Worm (Caenorhabditis elegans) whole organism, L4 larva: ENCODE results near the gene Y82E9BL.5.

Experiments
- D1046.2 ChIP-seq: fragments of 200-800 bp; sonication (Bioruptor generic); IDR thresholded peaks from 2 replicates; pipeline ENCODE4 v1.3.6; 2022; ENCODE audit warnings: missing genetic modification characterization, missing compliant biosample characterization
- F26F4.8 ChIP-seq: fragments of 200-800 bp; sonication (Bioruptor generic); conservative IDR thresholded peaks from 2 replicates; pipeline ENCODE4 v1.3.6; 2022; ENCODE audit warnings: missing genetic modification characterization, missing compliant biosample characterization
- F37D6.2 ChIP-seq: sonication (generic microtip); optimal IDR thresholded peaks from 2 replicates; lab custom pipeline; 2016; ENCODE audit warnings: mild to moderate bottlenecking, missing genetic modification characterization, missing compliant biosample characterization
- F44E2.7 ChIP-seq: fragments of 200-800 bp; sonication (Bioruptor generic); IDR thresholded peaks from 2 replicates; pipeline ENCODE4 v2.1.2; 2022; ENCODE audit warnings: missing genetic modification characterization, missing compliant biosample characterization
- Y75B8A.6 ChIP-seq: fragments of 200-800 bp; sonication (Bioruptor generic); IDR thresholded peaks from 2 replicates; pipeline ENCODE4 v1.3.6; 2022; ENCODE audit warnings: missing genetic modification reagents, missing genetic modification characterization, missing compliant biosample characterization
- ZK337.2 ChIP-seq: fragments of 200-800 bp; sonication (Bioruptor generic); IDR thresholded peaks from 2 replicates; pipeline ENCODE4 v1.3.6; 2022; ENCODE audit warnings: missing genetic modification reagents, missing genetic modification characterization, missing compliant biosample characterization
- ZK546.5 ChIP-seq, 2 experiments: sonication (generic microtip); optimal IDR thresholded peaks; 2 replicates each; lab custom pipeline; 2017; ENCODE audit warnings: missing biosample characterization in 2 of 2, missing genetic modification characterization in 2 of 2
- aly-2 ChIP-seq: sonication (generic microtip); optimal IDR thresholded peaks from 2 replicates; lab custom pipeline; 2018; ENCODE audit warnings: missing biosample characterization, missing genetic modification characterization
- ama-1 ChIP-seq: fragments of 150-350 bp; optimal IDR thresholded peaks from 2 replicates; lab custom pipeline; 2014; ENCODE audit warnings: inconsistent platforms, mixed read lengths
- ceh-28 ChIP-seq: fragments of 150-350 bp; optimal IDR thresholded peaks from 2 replicates; lab custom pipeline; 2014; ENCODE audit warnings: missing biosample characterization, missing genetic modification reagents, missing genetic modification characterization
- ceh-44 ChIP-seq: fragments of 200-800 bp; sonication (Bioruptor generic); IDR thresholded peaks from 2 replicates; pipeline ENCODE4 v1.3.6; 2022; ENCODE audit warnings: missing genetic modification reagents, missing genetic modification characterization, missing compliant biosample characterization
- daf-16 ChIP-seq, 3 experiments: sonication (generic microtip); optimal IDR thresholded peaks; 2 replicates each; lab custom pipeline; 2016 to 2017; ENCODE audit warnings: missing genetic modification characterization in 3 of 3, missing genetic modification reagents in 3 of 3, mild to moderate bottlenecking in 2 of 3, missing compliant biosample characterization in 2 of 3, missing biosample characterization in 1 of 3, moderate library complexity in 1 of 3
- dmd-6 ChIP-seq: fragments of 200-800 bp; sonication (Bioruptor generic); IDR thresholded peaks from 2 replicates; pipeline ENCODE4 v1.3.6; 2022; ENCODE audit warnings: missing genetic modification reagents, missing genetic modification characterization, missing compliant biosample characterization
- dmd-9 ChIP-seq: fragments of 200-800 bp; sonication (Bioruptor generic); IDR thresholded peaks from 2 replicates; pipeline ENCODE4 v1.3.6; 2022; ENCODE audit warnings: missing genetic modification reagents, missing genetic modification characterization, missing compliant biosample characterization
- dve-1 ChIP-seq: sonication (generic microtip); optimal IDR thresholded peaks from 2 replicates; lab custom pipeline; 2017; ENCODE audit warnings: antibody characterized with exemption, mild to moderate bottlenecking, missing genetic modification characterization, missing compliant biosample characterization; ENCODE audit not compliant: insufficient read depth
- egl-43 ChIP-seq: fragments of 200-800 bp; sonication (Bioruptor generic); IDR thresholded peaks from 2 replicates; pipeline ENCODE4 v1.3.6; 2022; ENCODE audit warnings: missing genetic modification reagents, missing genetic modification characterization, missing compliant biosample characterization
- fos-1 ChIP-seq: fragments of 150-350 bp; optimal IDR thresholded peaks from 2 replicates; lab custom pipeline; 2014; ENCODE audit warnings: missing biosample characterization, missing genetic modification characterization
- gei-8 ChIP-seq: fragments of 200-800 bp; sonication (Bioruptor generic); optimal IDR thresholded peaks from 2 replicates; lab custom pipeline; 2018; ENCODE audit warnings: mild to moderate bottlenecking, missing genetic modification characterization, missing compliant biosample characterization
- hlh-11 ChIP-seq: fragments of 200-800 bp; sonication (Bioruptor generic); optimal IDR thresholded peaks from 2 replicates; lab custom pipeline; 2018; ENCODE audit warnings: mild to moderate bottlenecking, missing genetic modification characterization, missing compliant biosample characterization
- hlh-30 ChIP-seq: sonication (generic microtip); optimal IDR thresholded peaks from 2 replicates; lab custom pipeline; 2017; ENCODE audit warnings: antibody characterized with exemption, mild to moderate bottlenecking, missing genetic modification characterization, missing compliant biosample characterization; ENCODE audit not compliant: insufficient read depth
- lim-7 ChIP-seq: fragments of 200-800 bp; sonication (Bioruptor generic); IDR thresholded peaks from 2 replicates; pipeline ENCODE4 v1.3.6; 2022; ENCODE audit warnings: missing genetic modification characterization, missing compliant biosample characterization
- lin-1 ChIP-seq: fragments of 200-800 bp; sonication (Bioruptor generic); IDR thresholded peaks from 2 replicates; pipeline ENCODE4 v1.3.6; 2022; ENCODE audit warnings: missing genetic modification reagents, missing genetic modification characterization, missing compliant biosample characterization
- lin-13 ChIP-seq: fragments of 150-350 bp; optimal IDR thresholded peaks from 2 replicates; lab custom pipeline; 2014; ENCODE audit warnings: missing biosample characterization, missing genetic modification reagents, missing genetic modification characterization
- lin-38 ChIP-seq: fragments of 200-800 bp; sonication (Bioruptor generic); IDR thresholded peaks from 2 replicates; pipeline ENCODE4 v1.3.6; 2022; ENCODE audit warnings: missing genetic modification reagents, missing genetic modification characterization, missing compliant biosample characterization
- lin-39 ChIP-seq: fragments of 150-350 bp; optimal IDR thresholded peaks from 2 replicates; lab custom pipeline; 2014; ENCODE audit warnings: missing biosample characterization, missing genetic modification reagents, missing genetic modification characterization
- lir-3 ChIP-seq: sonication (generic microtip); optimal IDR thresholded peaks from 2 replicates; lab custom pipeline; 2016; ENCODE audit warnings: mild to moderate bottlenecking, missing genetic modification characterization, missing compliant biosample characterization
- madf-5 ChIP-seq, 2 experiments: fragments of 200-800 bp; sonication (Bioruptor generic); IDR thresholded peaks; 2 replicates each; pipeline ENCODE4 v1.3.6; 2022; ENCODE audit warnings: missing compliant biosample characterization in 2 of 2, missing genetic modification characterization in 2 of 2
- mep-1 ChIP-seq: fragments of 150-350 bp; sonication (generic microtip); optimal IDR thresholded peaks from 3 replicates; lab custom pipeline; 2014; ENCODE audit warnings: missing biosample characterization, missing genetic modification characterization
- mxl-3 ChIP-seq: fragments of 200-800 bp; sonication (Bioruptor generic); optimal IDR thresholded peaks from 2 replicates; lab custom pipeline; 2018; ENCODE audit warnings: mild to moderate bottlenecking, missing genetic modification characterization, missing compliant biosample characterization
- nhr-102 ChIP-seq: sonication (generic microtip); optimal IDR thresholded peaks from 2 replicates; lab custom pipeline; 2016; ENCODE audit warnings: mild to moderate bottlenecking, missing genetic modification characterization, moderate library complexity, missing compliant biosample characterization
- nhr-25 ChIP-seq: sonication (generic microtip); optimal IDR thresholded peaks from 2 replicates; lab custom pipeline; 2017; ENCODE audit warnings: missing genetic modification characterization, mild to moderate bottlenecking, missing compliant biosample characterization, antibody characterized with exemption, moderate library complexity, borderline replicate concordance; ENCODE audit not compliant: insufficient read depth
- nhr-28 ChIP-seq: fragments of 150-350 bp; optimal IDR thresholded peaks from 2 replicates; lab custom pipeline; 2014; ENCODE audit warnings: missing biosample characterization, missing genetic modification characterization
- nhr-41 ChIP-seq: fragments of 200-800 bp; sonication (Bioruptor generic); IDR thresholded peaks from 2 replicates; pipeline ENCODE4 v1.3.6; 2022; ENCODE audit warnings: missing genetic modification reagents, missing genetic modification characterization, missing compliant biosample characterization
- nhr-42 ChIP-seq: fragments of 200-800 bp; sonication (Bioruptor generic); IDR thresholded peaks from 2 replicates; pipeline ENCODE4 v1.3.6; 2022; ENCODE audit warnings: missing genetic modification characterization, missing compliant biosample characterization
- nhr-48 ChIP-seq: sonication (generic microtip); optimal IDR thresholded peaks from 2 replicates; lab custom pipeline; 2016; ENCODE audit warnings: mild to moderate bottlenecking, missing genetic modification characterization, missing compliant biosample characterization
- nhr-77 ChIP-seq: fragments of 150-350 bp; optimal IDR thresholded peaks from 2 replicates; lab custom pipeline; 2014; ENCODE audit warnings: missing biosample characterization, missing genetic modification characterization
- pha-4 ChIP-seq, 2 experiments: fragments of 150-350 bp in 1 of 2; fragments of 200-800 bp in 1 of 2; sonication (Bioruptor generic) in 1 of 2; IDR thresholded peaks in 1 of 2; optimal IDR thresholded peaks in 1 of 2; 2 replicates each; pipeline versions ENCODE4 v1.3.6 to Lab custom; 2014 to 2022; ENCODE audit warnings: missing genetic modification characterization in 2 of 2, missing genetic modification reagents in 2 of 2, missing biosample characterization in 1 of 2, missing compliant biosample characterization in 1 of 2
- pqm-1 ChIP-seq: sonication (generic microtip); optimal IDR thresholded peaks from 2 replicates; lab custom pipeline; 2017; ENCODE audit warnings: missing biosample characterization, missing genetic modification characterization
- saeg-2 ChIP-seq: fragments of 200-800 bp; sonication (Bioruptor generic); IDR thresholded peaks from 2 replicates; pipeline ENCODE4 v1.3.6; 2022; ENCODE audit warnings: missing genetic modification reagents, missing genetic modification characterization, missing compliant biosample characterization
- sdz-12 ChIP-seq: fragments of 200-800 bp; sonication (Bioruptor generic); optimal IDR thresholded peaks from 2 replicates; lab custom pipeline; 2018; ENCODE audit warnings: mild to moderate bottlenecking, missing genetic modification characterization, missing compliant biosample characterization
- set-16 ChIP-seq: fragments of 200-800 bp; sonication (Bioruptor generic); IDR thresholded peaks from 2 replicates; pipeline ENCODE4 v1.3.6; 2022; ENCODE audit warnings: missing genetic modification reagents, missing genetic modification characterization, missing compliant biosample characterization
- skn-1 ChIP-seq: fragments of 150-350 bp; optimal IDR thresholded peaks from 2 replicates; lab custom pipeline; 2014; ENCODE audit warnings: missing biosample characterization, missing genetic modification characterization
- snpc-1.2 ChIP-seq: fragments of 200-800 bp; sonication (Bioruptor generic); IDR thresholded peaks from 2 replicates; pipeline ENCODE4 v1.3.6; 2022; ENCODE audit warnings: missing genetic modification reagents, missing genetic modification characterization, missing compliant biosample characterization
- tra-1 ChIP-seq: fragments of 200-800 bp; sonication (Bioruptor generic); IDR thresholded peaks from 2 replicates; pipeline ENCODE4 v1.3.6; 2022; ENCODE audit warnings: missing genetic modification reagents, missing genetic modification characterization, missing compliant biosample characterization
- unc-62 ChIP-seq, 3 experiments: fragments of 150-350 bp in 1 of 3; sonication (generic microtip); optimal IDR thresholded peaks in 2 of 3; peaks in 1 of 3; 1 replicate in 1 of 3; 2 replicates in 2 of 3; lab custom pipeline; 2014 to 2017; ENCODE audit warnings: missing biosample characterization in 3 of 3, missing genetic modification characterization in 3 of 3, missing genetic modification reagents in 3 of 3, missing genotype in 1 of 3

Gene Y82E9BL.5

DNA sequence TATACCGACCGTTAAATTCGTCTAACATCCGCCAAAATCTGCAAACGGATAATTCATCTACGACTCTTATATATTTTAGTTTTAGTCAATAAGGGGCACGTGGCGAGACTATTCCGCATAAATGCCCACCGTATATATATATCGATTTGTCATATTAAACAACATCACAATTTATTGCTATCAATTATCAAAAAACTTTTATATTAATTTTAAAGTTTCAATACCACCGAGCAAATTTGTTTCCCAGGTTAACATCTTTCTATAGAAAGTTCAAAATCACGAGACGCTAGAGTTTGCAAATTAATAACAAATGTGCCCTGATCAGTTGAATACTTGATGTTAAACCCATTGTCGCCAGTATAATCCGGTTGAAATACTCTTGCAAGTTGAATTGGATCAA lies at the start of gene Y82E9BL.5:
Gene Y82E9BL.5 (minus strand): TSS at position 101 of the 400 bp plus-strand sequence.
- no peak for TF ChIP-seq lin-38

ce11 chrIII:1395355-1395754 lies 47.9 kb upstream of the Y82E9BL.5 start:
- TF ChIP-seq nhr-28 (tag; lab: Kevin White, UChicago): peak; percentile 17
- no peak for TF ChIP-seq madf-5 (GFP tag; IDR thresholded peaks at IDR 0.05; lab: Robert Waterston, UW)
- peak; percentile 39; the same call in 1 of the 2 replicates for TF ChIP-seq dmd-6 (GFP tag; lab: Robert Waterston, UW)
- no peak for TF ChIP-seq daf-16 (GFP tag; optimal IDR thresholded peaks at IDR 0.05; lab: Kevin White, UChicago)
- TF ChIP-seq daf-16 (tag; optimal IDR thresholded peaks at IDR 0.05; lab: Kevin White, UChicago): peak; percentile 28
- no peak for TF ChIP-seq aly-2 (tag; lab: Kevin White, UChicago)
- TF ChIP-seq hlh-11: peak; percentile 19
- TF ChIP-seq pqm-1 (tag; lab: Kevin White, UChicago): peak; percentile 64

DNA sequence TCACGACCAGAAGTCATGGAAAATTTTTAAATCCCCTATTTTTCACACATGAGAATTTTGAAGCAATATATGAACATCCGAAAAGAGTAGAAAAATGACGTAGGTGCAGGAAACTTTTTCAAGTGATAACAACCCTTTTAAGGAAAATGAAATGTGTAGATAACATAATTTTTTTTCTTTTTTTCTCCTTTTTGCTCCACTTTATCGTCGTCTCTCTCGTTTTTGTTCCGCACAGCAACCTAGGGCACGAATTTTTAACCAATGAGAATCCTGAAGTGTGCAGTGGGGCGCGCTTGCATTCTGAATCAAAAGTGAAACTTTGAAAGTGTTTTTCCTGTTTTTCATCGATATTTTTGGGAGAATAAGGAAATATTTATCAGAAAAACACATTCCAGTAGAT lies 45.3 kb upstream of the Y82E9BL.5 start:
- TF ChIP-seq snpc-1.2 (GFP tag; lab: Robert Waterston, UW) (no peak), F37D6.2 (tag; lab: Kevin White, UChicago) (no peak), dmd-9 (GFP tag; lab: Robert Waterston, UW) (no peak), pha-4 (GFP tag; IDR thresholded peaks at IDR 0.05; lab: Robert Waterston, UW) (no peak), pha-4 (tag; optimal IDR thresholded peaks at IDR 0.05; lab: Kevin White, UChicago) (no peak), saeg-2 (no peak), ZK546.5 (tag; optimal IDR thresholded peaks at IDR 0.05; lab: Kevin White, UChicago) (no peak), lim-7 (no peak), lin-13 (GFP tag; lab: Kevin White, UChicago) (no peak), gei-8 (GFP tag; lab: Kevin White, UChicago) (no peak), mxl-3 (GFP tag; lab: Kevin White, UChicago) (no peak), F26F4.8 (no peak), pqm-1 (tag; lab: Kevin White, UChicago) (peak; percentile 84), nhr-102 (peak; percentile 58), tra-1 (GFP tag; lab: Robert Waterston, UW) (peak; percentile 42; the same call in 1 of the 2 replicates), fos-1 (tag; lab: Kevin White, UChicago) (no peak), egl-43 (GFP tag; lab: Robert Waterston, UW) (no peak), nhr-48 (tag; lab: Kevin White, UChicago) (peak; percentile 7), F44E2.7 (GFP tag; lab: Robert Waterston, UW) (no peak), nhr-28 (tag; lab: Kevin White, UChicago) (peak; percentile 71), mep-1 (tag; lab: Kevin White, UChicago) (no peak), nhr-41 (GFP tag; lab: Robert Waterston, UW) (no peak), aly-2 (tag; lab: Kevin White, UChicago) (no peak), set-16 (GFP tag; lab: Robert Waterston, UW) (no peak), hlh-11 (peak; percentile 73), Y75B8A.6 (no peak), nhr-25 (tag; lab: Kevin White, UChicago) (no peak), ZK337.2 (GFP tag; lab: Robert Waterston, UW) (no peak), skn-1 (tag; lab: Kevin White, UChicago) (no peak), D1046.2 (no peak), lir-3 (no peak), dve-1 (tag; lab: Kevin White, UChicago) (peak; percentile 63), hlh-30 (tag; lab: Kevin White, UChicago) (no peak), unc-62 (GFP tag; optimal IDR thresholded peaks at IDR 0.05 in 1 of 2; lab: Kevin White, UChicago) (no peak), unc-62 (tag; optimal IDR thresholded peaks at IDR 0.05; lab: Kevin White, UChicago) (no peak), nhr-42 (GFP tag; lab: Robert Waterston, UW) (no peak), lin-39 (tag; lab: Kevin White, UChicago) (no peak), ceh-28 (tag; lab: Kevin White, UChicago) (no peak), sdz-12 (GFP tag; lab: Kevin White, UChicago) (no peak), ceh-44 (GFP tag; lab: Robert Waterston, UW) (no peak), nhr-77 (peak; percentile 60), ama-1 (lab: Kevin White, UChicago) (no peak), lin-1 (0 out of 2 replicates have a peak, but pooled peaks have one; percentile 44)
